Worm (Caenorhabditis elegans): ENCODE data around the gene wht-2.

Gene wht-2

DNA sequence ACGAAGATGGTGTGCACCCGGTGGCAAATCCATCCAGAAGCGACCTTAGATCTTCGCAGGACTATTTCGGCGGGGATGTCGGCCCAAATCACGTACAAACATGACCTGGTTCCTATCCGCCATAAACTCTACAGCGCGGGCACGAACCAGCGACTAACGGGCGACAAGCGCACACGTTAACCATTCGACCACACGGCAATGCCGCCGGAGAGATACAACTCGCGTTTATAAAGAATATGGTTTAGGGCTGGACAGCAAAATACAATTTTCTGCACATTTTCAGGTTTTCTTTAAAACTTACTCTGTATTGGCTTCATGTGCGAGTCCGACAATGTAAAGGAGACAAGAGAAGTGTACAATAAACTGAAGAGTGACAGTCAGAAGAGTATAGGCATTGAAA lies 3.8 kb downstream of the wht-2 start (continued):
- TF ChIP-seq rnt-1 (tag; optimal IDR thresholded peaks at IDR 0.05) (peak; percentile 84), nhr-237 (tag; optimal IDR thresholded peaks at IDR 0.05) (no peak), blmp-1 (tag; optimal IDR thresholded peaks at IDR 0.05) (peak; percentile 21), efl-3 (GFP tag; optimal IDR thresholded peaks at IDR 0.05) (no peak), nhr-19 (GFP tag; conservative IDR thresholded peaks at IDR 0.05) (peak; percentile 53), fos-1 (tag; optimal IDR thresholded peaks at IDR 0.05) (no peak), ceh-63 (GFP tag; optimal IDR thresholded peaks at IDR 0.05) (no peak)

- TF ChIP-seq lin-14 (GFP tag; optimal IDR thresholded peaks at IDR 0.05), result no peak
- TF ChIP-seq unc-30 (tag; optimal IDR thresholded peaks at IDR 0.05), result no peak
- TF ChIP-seq irx-1 (tag; optimal IDR thresholded peaks at IDR 0.05), result no peak
- no peak for TF ChIP-seq mef-2 (tag; optimal IDR thresholded peaks at IDR 0.05)
- no peak for TF ChIP-seq isw-1 (GFP tag; IDR thresholded peaks at IDR 0.05)
- no peak for TF ChIP-seq unc-130 (tag; optimal IDR thresholded peaks at IDR 0.05)
- no peak for TF ChIP-seq ztf-11 (tag; optimal IDR thresholded peaks at IDR 0.05)
- TF ChIP-seq ama-1 (optimal IDR thresholded peaks at IDR 0.05), result no peak
Measured at ce11 chrIV:11475080-11475479, 4.8 kb downstream of the wht-2 start.

ce11 chrIV:11479095-11479494 lies 8.9 kb downstream of the wht-2 start, which contains the start of gene catp-8:
catp-8 (minus strand) TSS chrIV:11479251.
- peak; percentile 6 for TF ChIP-seq ztf-4 (tag; optimal IDR thresholded peaks at IDR 0.05)
- no peak for TF ChIP-seq ces-1 (GFP tag; optimal IDR thresholded peaks at IDR 0.05)
- TF ChIP-seq swsn-7 (tag; optimal IDR thresholded peaks at IDR 0.05), result peak; percentile 10
- peak; percentile 15 for TF ChIP-seq nhr-47 (tag; optimal IDR thresholded peaks at IDR 0.05)
- TF ChIP-seq unc-86 (tag; optimal IDR thresholded peaks at IDR 0.05), result no peak
- peak; percentile 42 for TF ChIP-seq mep-1 (tag; optimal IDR thresholded peaks at IDR 0.05)
- no peak for TF ChIP-seq efl-1 (optimal IDR thresholded peaks at IDR 0.05)
- peak; percentile 8 to 73 for TF ChIP-seq efl-1 (GFP tag; optimal IDR thresholded peaks at IDR 0.05 in 1 of 2)
- peak in 1 of 2 experiments; percentile 15 for TF ChIP-seq lsy-2 (tag; optimal IDR thresholded peaks at IDR 0.05)
- peak; percentile 38 for TF ChIP-seq aly-2 (tag; optimal IDR thresholded peaks at IDR 0.05)
- peak; percentile 42 for TF ChIP-seq nhr-71 (tag; optimal IDR thresholded peaks at IDR 0.05)
- no peak for TF ChIP-seq lin-39 (tag; optimal IDR thresholded peaks at IDR 0.05)
- no peak for TF ChIP-seq F16B12.6 (tag; optimal IDR thresholded peaks at IDR 0.05)
- no peak for TF ChIP-seq fkh-4 (tag; optimal IDR thresholded peaks at IDR 0.05; ENCODE audit: borderline replicate concordance)
- peak; percentile 58 for TF ChIP-seq ama-1 (optimal IDR thresholded peaks at IDR 0.05)
- TF ChIP-seq elt-3 (tag; optimal IDR thresholded peaks at IDR 0.05), result no peak
- TF ChIP-seq nhr-85 (tag), result peak; percentile 66
- peak in 1 of 3 experiments; percentile 8 for TF ChIP-seq dpl-1 (GFP tag; optimal IDR thresholded peaks at IDR 0.05)

DNA sequence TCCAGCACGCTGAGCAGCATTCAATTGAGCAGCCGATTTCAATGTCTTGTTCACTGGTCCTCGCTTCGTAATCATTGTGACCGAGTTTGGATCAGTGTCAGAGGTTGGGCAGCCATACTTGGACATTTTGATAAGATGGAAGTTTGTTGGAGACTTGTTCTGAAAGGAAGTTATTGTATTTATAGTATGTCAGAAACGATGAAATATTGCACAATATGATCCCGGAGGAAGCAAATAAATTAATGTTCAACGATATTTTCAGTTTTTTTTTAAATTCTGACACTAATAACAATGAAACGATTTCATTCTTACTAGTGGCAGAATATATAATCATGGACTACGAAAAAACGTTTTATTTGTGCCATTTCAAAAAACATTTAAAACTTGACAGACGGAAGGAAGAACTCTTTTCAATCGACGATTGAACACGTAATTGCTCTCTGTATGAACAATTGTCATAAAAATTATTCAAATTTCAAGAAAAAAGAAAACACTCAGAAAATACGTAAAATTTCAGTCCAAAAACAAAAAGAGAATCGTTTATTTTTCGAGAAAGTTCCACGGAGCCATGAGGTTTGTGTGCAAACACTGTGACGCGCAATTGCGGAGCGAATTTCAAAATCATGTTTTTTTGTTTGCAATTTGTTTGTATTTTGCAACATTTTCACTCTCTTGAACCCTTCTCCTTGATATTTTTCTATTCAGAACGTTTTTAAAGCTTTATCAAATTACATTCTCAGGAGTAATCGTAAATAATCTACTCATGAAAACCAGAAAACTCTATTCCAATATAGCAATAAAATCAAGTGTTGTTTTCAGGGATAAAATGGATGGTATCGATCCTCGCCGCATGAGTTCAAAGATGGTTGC lies 10.0 kb downstream of the wht-2 start, which contains the start of the genes mbf-1 and nse-4:
mbf-1 (minus strand) TSS at position 343 of the 870 bp plus-strand sequence.
nse-4 (plus strand) TSS at position 820 of the 870 bp plus-strand sequence.
- TF ChIP-seq swsn-7 (tag; optimal IDR thresholded peaks at IDR 0.05), result peak; percentile 81
- no peak for TF ChIP-seq nhr-84 (tag; optimal IDR thresholded peaks at IDR 0.05)
- TF ChIP-seq ceh-90 (tag; optimal IDR thresholded peaks at IDR 0.05), result peak; percentile 14
- no peak for TF ChIP-seq ceh-63 (GFP tag; optimal IDR thresholded peaks at IDR 0.05)
- TF ChIP-seq hpl-2 (GFP tag; optimal IDR thresholded peaks at IDR 0.05), result no peak
- peak; percentile 89 for TF ChIP-seq snu-23 (GFP tag; optimal IDR thresholded peaks at IDR 0.05)
- no peak for TF ChIP-seq alr-1 (tag; optimal IDR thresholded peaks at IDR 0.05; ENCODE audit: borderline replicate concordance)
- TF ChIP-seq dpl-1 (GFP tag; optimal IDR thresholded peaks at IDR 0.05), result peak; percentile 70 to 85 (median 82)
- no peak for TF ChIP-seq pag-3 (tag; optimal IDR thresholded peaks at IDR 0.05; ENCODE audit: borderline replicate concordance, insufficient read depth)
- TF ChIP-seq ceh-82 (tag; optimal IDR thresholded peaks at IDR 0.05), result peak; percentile 54 to 60 (median 59)
- TF ChIP-seq zip-4 (GFP tag; optimal IDR thresholded peaks at IDR 0.05), result peak; percentile 34
- peak; percentile 72 to 79 for TF ChIP-seq lsy-2 (tag; optimal IDR thresholded peaks at IDR 0.05)
- TF ChIP-seq mep-1 (tag; optimal IDR thresholded peaks at IDR 0.05), result peak; percentile 91
- TF ChIP-seq lin-15B (tag; optimal IDR thresholded peaks at IDR 0.05), result peak; percentile 46
- peak; percentile 75 for TF ChIP-seq nhr-20 (tag; optimal IDR thresholded peaks at IDR 0.05)
- TF ChIP-seq jun-1 (tag; optimal IDR thresholded peaks at IDR 0.05), result peak; percentile 20
- peak; percentile 44 for TF ChIP-seq isw-1 (GFP tag; IDR thresholded peaks at IDR 0.05)
- TF ChIP-seq lin-14 (GFP tag; optimal IDR thresholded peaks at IDR 0.05), result peak; percentile 78
- TF ChIP-seq nhr-47 (tag; optimal IDR thresholded peaks at IDR 0.05), result peak; percentile 80
- TF ChIP-seq nhr-237 (tag; optimal IDR thresholded peaks at IDR 0.05), result no peak
- TF ChIP-seq unc-98 (GFP tag; IDR thresholded peaks at IDR 0.05), result no peak
- peak; percentile 81 for TF ChIP-seq nhr-71 (tag; optimal IDR thresholded peaks at IDR 0.05)
- no peak for TF ChIP-seq zag-1 (tag; optimal IDR thresholded peaks at IDR 0.05)
- TF ChIP-seq nhr-28 (tag; optimal IDR thresholded peaks at IDR 0.05), result no peak
